Worm (Caenorhabditis elegans) whole organism, L2 larva: ENCODE measurements around the gene cht-1.

ENCODE experiments used
- F13H6.1 ChIP-seq: sonication (generic microtip); optimal IDR thresholded peaks from 2 replicates; lab custom pipeline; 2016; ENCODE audit warnings: missing genetic modification characterization, missing compliant biosample characterization
- ZK546.5 ChIP-seq: sonication (generic microtip); optimal IDR thresholded peaks from 2 replicates; lab custom pipeline; 2017; ENCODE audit warnings: missing biosample characterization, missing genetic modification characterization
- alr-1 ChIP-seq: fragments of 150-350 bp; optimal IDR thresholded peaks from 2 replicates; lab custom pipeline; 2014; ENCODE audit warnings: missing biosample characterization, missing genetic modification characterization
- aly-2 ChIP-seq: fragments of 150-350 bp; optimal IDR thresholded peaks from 2 replicates; lab custom pipeline; 2014; ENCODE audit warnings: missing biosample characterization, missing genetic modification characterization
- ama-1 ChIP-seq: fragments of 150-350 bp; optimal IDR thresholded peaks from 2 replicates; lab custom pipeline; 2018; ENCODE audit warnings: inconsistent platforms
- crh-2 ChIP-seq: sonication (generic microtip); optimal IDR thresholded peaks from 2 replicates; lab custom pipeline; 2017; ENCODE audit warnings: missing biosample characterization, missing genetic modification characterization
- elt-1 ChIP-seq: fragments of 150-350 bp; optimal IDR thresholded peaks from 2 replicates; lab custom pipeline; 2014; ENCODE audit warnings: missing biosample characterization, missing genetic modification characterization
- elt-3 ChIP-seq: sonication (generic microtip); optimal IDR thresholded peaks from 2 replicates; lab custom pipeline; 2017; ENCODE audit warnings: missing biosample characterization, missing genetic modification characterization
- fos-1 ChIP-seq: fragments of 150-350 bp; optimal IDR thresholded peaks from 2 replicates; lab custom pipeline; 2014; ENCODE audit warnings: missing biosample characterization, missing genetic modification characterization
- gmeb-1 ChIP-seq: fragments of 150-350 bp; optimal IDR thresholded peaks from 2 replicates; lab custom pipeline; 2014; ENCODE audit warnings: missing biosample characterization, missing genetic modification characterization
- lin-13 ChIP-seq: fragments of 150-350 bp; optimal IDR thresholded peaks from 2 replicates; lab custom pipeline; 2014; ENCODE audit warnings: missing biosample characterization, missing genetic modification reagents, missing genetic modification characterization
- lsy-2 ChIP-seq, 2 experiments: fragments of 150-350 bp in 1 of 2; sonication (generic microtip) in 1 of 2; optimal IDR thresholded peaks; 2 replicates each; lab custom pipeline; 2014 to 2017; ENCODE audit warnings: missing biosample characterization in 2 of 2, missing genetic modification characterization in 2 of 2
- mab-5 ChIP-seq: fragments of 150-350 bp; optimal IDR thresholded peaks from 2 replicates; lab custom pipeline; 2014; ENCODE audit warnings: missing biosample characterization, missing genetic modification characterization
- mbf-1 ChIP-seq: sonication (generic microtip); optimal IDR thresholded peaks from 2 replicates; lab custom pipeline; 2017; ENCODE audit warnings: missing biosample characterization, missing genetic modification characterization
- mdl-1 ChIP-seq, 2 experiments: fragments of 150-350 bp in 1 of 2; sonication (generic microtip) in 1 of 2; optimal IDR thresholded peaks; 2 replicates each; lab custom pipeline; 2017; ENCODE audit warnings: missing biosample characterization in 2 of 2, missing genetic modification characterization in 2 of 2
- nhr-10 ChIP-seq: sonication (generic microtip); optimal IDR thresholded peaks from 2 replicates; lab custom pipeline; 2017; ENCODE audit warnings: missing biosample characterization, missing genetic modification characterization
- nhr-12 ChIP-seq: fragments of 150-350 bp; optimal IDR thresholded peaks from 2 replicates; lab custom pipeline; 2014; ENCODE audit warnings: missing biosample characterization, missing genetic modification characterization
- nhr-129 ChIP-seq: fragments of 150-350 bp; optimal IDR thresholded peaks from 2 replicates; lab custom pipeline; 2014; ENCODE audit warnings: missing biosample characterization, missing genetic modification characterization
- nhr-21 ChIP-seq: fragments of 150-350 bp; optimal IDR thresholded peaks from 2 replicates; lab custom pipeline; 2014; ENCODE audit warnings: missing biosample characterization, missing genetic modification characterization
- nhr-23 ChIP-seq: fragments of 150-350 bp; optimal IDR thresholded peaks from 2 replicates; lab custom pipeline; 2014; ENCODE audit warnings: missing biosample characterization, missing genetic modification reagents, missing genetic modification characterization
- nhr-237 ChIP-seq: fragments of 150-350 bp; optimal IDR thresholded peaks from 2 replicates; lab custom pipeline; 2014; ENCODE audit warnings: missing biosample characterization, missing genetic modification characterization
- nhr-25 ChIP-seq: fragments of 150-350 bp; sonication (generic microtip); optimal IDR thresholded peaks from 3 replicates; lab custom pipeline; 2014; ENCODE audit warnings: missing biosample characterization, missing genetic modification characterization
- nhr-6 ChIP-seq: fragments of 150-350 bp; optimal IDR thresholded peaks from 2 replicates; lab custom pipeline; 2014; ENCODE audit warnings: missing biosample characterization, missing genetic modification characterization
- nhr-77 ChIP-seq: fragments of 150-350 bp; optimal IDR thresholded peaks from 2 replicates; lab custom pipeline; 2014; ENCODE audit warnings: missing biosample characterization, missing genetic modification characterization
- peb-1 ChIP-seq: fragments of 150-350 bp; optimal IDR thresholded peaks from 2 replicates; lab custom pipeline; 2014; ENCODE audit warnings: missing biosample characterization, missing genetic modification characterization
- sem-4 ChIP-seq: fragments of 150-350 bp; optimal IDR thresholded peaks from 2 replicates; lab custom pipeline; 2014; ENCODE audit warnings: missing biosample characterization, missing genetic modification reagents, missing genetic modification characterization
- skn-1 ChIP-seq: sonication (generic microtip); optimal IDR thresholded peaks from 2 replicates; lab custom pipeline; 2017; ENCODE audit warnings: missing biosample characterization, missing genetic modification characterization
- sma-3 ChIP-seq: sonication (generic microtip); optimal IDR thresholded peaks from 2 replicates; lab custom pipeline; 2016; ENCODE audit warnings: missing genetic modification reagents, missing genetic modification characterization, missing compliant biosample characterization
- sma-9 ChIP-seq, 2 experiments: fragments of 150-350 bp in 1 of 2; sonication (generic microtip) in 1 of 2; optimal IDR thresholded peaks; 2 replicates each; lab custom pipeline; 2014 to 2016; ENCODE audit warnings: missing genetic modification characterization in 2 of 2, mild to moderate bottlenecking in 1 of 2, missing biosample characterization in 1 of 2, missing compliant biosample characterization in 1 of 2, missing genetic modification reagents in 1 of 2, moderate library complexity in 1 of 2
- snpc-4 ChIP-seq: fragments of 150-350 bp; optimal IDR thresholded peaks from 2 replicates; lab custom pipeline; 2014; ENCODE audit warnings: missing biosample characterization, missing genetic modification characterization
- unc-55 ChIP-seq: fragments of 150-350 bp; sonication (generic microtip); optimal IDR thresholded peaks from 3 replicates; lab custom pipeline; 2014; ENCODE audit warnings: missing biosample characterization, missing genetic modification reagents, missing genetic modification characterization
- unc-62 ChIP-seq: fragments of 150-350 bp; optimal IDR thresholded peaks from 2 replicates; lab custom pipeline; 2014; ENCODE audit warnings: missing biosample characterization, missing genetic modification reagents, missing genetic modification characterization
- ztf-1 ChIP-seq: fragments of 200-800 bp; sonication (Bioruptor generic); conservative IDR thresholded peaks from 2 replicates; pipeline ENCODE4 v1.3.6; 2022; ENCODE audit warnings: missing genetic modification characterization, missing compliant biosample characterization
- ztf-4 ChIP-seq: fragments of 150-350 bp; optimal IDR thresholded peaks from 2 replicates; lab custom pipeline; 2014; ENCODE audit warnings: missing biosample characterization, missing genetic modification characterization

Gene cht-1

DNA sequence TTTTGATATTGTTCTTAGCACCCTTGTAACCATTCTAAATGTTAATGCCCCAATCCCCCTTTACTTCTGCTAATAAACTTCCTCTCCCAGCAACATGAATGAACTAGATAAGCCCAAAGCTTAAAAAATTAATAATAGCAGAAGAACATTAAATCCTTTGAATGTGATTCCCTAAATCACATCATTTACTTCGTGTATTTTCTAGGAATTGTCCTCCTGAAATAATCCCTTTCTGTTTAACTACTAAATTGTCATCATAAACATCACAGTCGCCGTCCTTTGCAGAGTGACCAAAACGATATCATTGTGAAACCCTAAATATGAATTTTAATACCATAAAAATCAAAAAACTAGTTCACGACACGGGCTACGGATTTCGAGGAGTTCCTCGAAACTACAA, 16.2 kb upstream of the cht-1 start:
- TF ChIP-seq ZK546.5 (tag; lab: Kevin White, UChicago), result no peak
- TF ChIP-seq alr-1 (tag; lab: Kevin White, UChicago), result no peak
- no peak for TF ChIP-seq crh-2 (tag; lab: Kevin White, UChicago)
- no peak for TF ChIP-seq aly-2
- TF ChIP-seq lin-13 (GFP tag; lab: Kevin White, UChicago), result no peak
- no peak for TF ChIP-seq nhr-12 (tag; lab: Kevin White, UChicago)
- no peak for TF ChIP-seq nhr-237 (tag; lab: Kevin White, UChicago)
- no peak for TF ChIP-seq mbf-1 (tag; lab: Kevin White, UChicago)
- no peak for TF ChIP-seq ztf-1 (GFP tag; lab: Robert Waterston, UW)
- TF ChIP-seq ztf-4 (tag; lab: Kevin White, UChicago), result no peak
- TF ChIP-seq sem-4 (tag; lab: Kevin White, UChicago), result no peak
- no peak for TF ChIP-seq lsy-2 (tag; optimal IDR thresholded peaks at IDR 0.05; lab: Kevin White, UChicago)
- TF ChIP-seq sma-9 (GFP tag; optimal IDR thresholded peaks at IDR 0.05; lab: Kevin White, UChicago), result no peak
- no peak for TF ChIP-seq sma-9 (tag; optimal IDR thresholded peaks at IDR 0.05; lab: Kevin White, UChicago)
- TF ChIP-seq F13H6.1 (tag; lab: Kevin White, UChicago), result no peak
- TF ChIP-seq ama-1 (lab: Kevin White, UChicago), result no peak

DNA sequence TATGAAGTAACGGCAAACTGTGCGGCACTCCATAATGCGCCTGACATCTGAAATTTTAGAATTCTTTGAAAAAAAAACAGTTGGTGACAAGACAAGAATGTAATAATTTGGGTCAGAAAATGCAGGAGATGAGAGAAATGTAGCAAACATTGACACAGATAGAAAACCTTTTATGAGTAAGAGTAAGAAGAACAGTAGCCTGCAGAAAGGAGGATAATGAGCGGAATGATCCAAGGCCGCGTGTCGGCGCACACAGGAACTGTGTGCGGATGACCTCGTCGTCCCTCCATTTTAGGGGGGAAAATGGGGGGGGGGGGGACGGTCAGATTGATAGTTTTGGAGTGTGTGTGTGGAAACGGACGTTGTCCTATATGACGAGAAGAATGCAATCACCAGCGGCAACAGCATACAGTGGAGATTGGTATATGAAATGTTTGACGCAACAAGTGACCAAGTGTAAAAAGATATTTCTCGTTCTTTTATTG, 14.9 kb upstream of the cht-1 start, which contains the start of gene dhs-27:
TSS of gene dhs-27 (minus strand) at position 51 of the 485 bp plus-strand sequence.
- no peak for TF ChIP-seq skn-1
- peak; percentile 37 for TF ChIP-seq nhr-25 (tag; lab: Kevin White, UChicago)
- TF ChIP-seq, all 48 proteins: peak for 1

DNA sequence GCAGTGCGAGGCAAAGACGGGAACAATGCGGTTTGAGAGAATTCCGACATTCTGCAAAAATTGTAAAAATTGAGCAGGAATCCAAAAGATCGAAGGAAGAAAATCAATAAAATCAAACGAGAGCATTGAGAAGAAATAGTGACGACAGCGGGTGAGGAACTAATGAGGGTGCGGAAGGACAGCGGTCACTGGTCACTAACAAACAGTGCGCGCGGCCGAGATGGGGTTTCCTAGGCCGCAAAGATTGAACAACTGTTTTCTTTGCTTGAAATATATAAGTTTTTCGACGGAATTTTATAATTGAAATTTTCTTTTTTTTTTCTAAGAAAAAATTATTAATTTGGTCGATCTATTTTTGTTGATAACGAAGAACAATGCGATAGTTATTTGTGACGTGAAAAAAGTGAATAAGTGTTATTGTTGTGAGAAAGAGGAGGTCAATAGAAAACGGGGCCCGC, 11.8 kb upstream of the cht-1 start, which contains the start of gene unc-78:
TSS of gene unc-78 (minus strand) at position 51 of the 458 bp plus-strand sequence.
- TF ChIP-seq sma-9 (GFP tag; optimal IDR thresholded peaks at IDR 0.05; lab: Kevin White, UChicago) (no peak), sma-9 (tag; optimal IDR thresholded peaks at IDR 0.05; lab: Kevin White, UChicago) (no peak), F13H6.1 (tag; lab: Kevin White, UChicago) (peak; percentile 29), fos-1 (tag; lab: Kevin White, UChicago) (peak; percentile 33)

DNA sequence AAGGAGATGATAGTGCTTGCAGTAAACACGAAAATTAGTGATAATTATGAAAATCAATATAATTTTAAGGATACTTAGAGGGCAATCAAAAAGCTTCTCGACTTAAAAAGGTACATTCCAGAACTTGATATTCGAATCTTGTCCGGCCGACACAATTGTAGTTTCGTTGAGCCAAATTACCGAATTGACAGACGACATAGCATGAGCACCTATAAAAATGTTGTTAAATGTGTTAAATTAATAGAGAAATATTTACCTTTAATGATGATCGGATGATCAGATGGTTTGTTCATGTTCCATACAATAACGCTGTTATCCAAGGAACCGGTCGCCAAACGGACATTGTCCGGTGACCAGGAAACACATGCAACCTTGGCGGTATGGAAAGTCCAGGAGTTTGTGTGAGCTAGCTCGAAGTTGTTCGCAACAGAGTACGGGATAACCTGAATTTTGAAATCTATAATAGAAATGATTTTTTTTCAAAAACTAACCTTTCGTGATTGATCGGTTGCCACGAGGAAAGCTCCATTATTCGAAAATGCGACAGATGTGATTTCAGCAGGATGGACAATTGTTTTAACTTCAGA, 9.0 kb upstream of the cht-1 start:
- no peak for TF ChIP-seq nhr-77 (tag; lab: Kevin White, UChicago)

DNA sequence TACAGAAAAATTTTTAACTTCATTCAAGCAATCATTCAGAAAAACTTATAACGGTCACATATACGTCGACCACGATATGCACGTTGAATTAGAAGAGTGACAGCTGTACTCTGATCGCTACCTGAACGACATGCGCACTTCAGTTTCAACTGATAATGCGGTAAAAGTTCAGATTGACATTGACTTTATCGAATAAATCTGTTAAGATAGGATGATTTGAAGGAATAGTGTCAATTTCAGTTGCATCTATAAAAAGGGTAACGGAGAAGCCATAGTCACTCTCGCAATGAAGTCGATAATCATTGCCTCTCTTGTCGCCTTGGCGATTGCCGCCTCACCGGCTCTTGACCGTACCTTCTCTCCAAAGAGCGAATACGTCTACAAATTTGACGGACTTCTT, 3.4 kb upstream of the cht-1 start, which contains the start of gene vit-5:
TSS of gene vit-5 (plus strand) at position 277 of the 400 bp plus-strand sequence.
- TF ChIP-seq lin-13 (GFP tag; lab: Kevin White, UChicago) (no peak), gmeb-1 (tag; lab: Kevin White, UChicago) (no peak), nhr-6 (tag; lab: Kevin White, UChicago) (no peak), snpc-4 (tag; lab: Kevin White, UChicago) (no peak), nhr-23 (no peak), ZK546.5 (tag; lab: Kevin White, UChicago) (no peak), elt-3 (no peak), ztf-4 (tag; lab: Kevin White, UChicago) (no peak), nhr-21 (no peak), nhr-77 (tag; lab: Kevin White, UChicago) (no peak), mdl-1 (tag; optimal IDR thresholded peaks at IDR 0.05; lab: Kevin White, UChicago) (no peak), skn-1 (no peak), mab-5 (tag; lab: Kevin White, UChicago) (no peak), peb-1 (tag; lab: Kevin White, UChicago) (no peak), nhr-129 (tag; lab: Kevin White, UChicago) (no peak)

DNA sequence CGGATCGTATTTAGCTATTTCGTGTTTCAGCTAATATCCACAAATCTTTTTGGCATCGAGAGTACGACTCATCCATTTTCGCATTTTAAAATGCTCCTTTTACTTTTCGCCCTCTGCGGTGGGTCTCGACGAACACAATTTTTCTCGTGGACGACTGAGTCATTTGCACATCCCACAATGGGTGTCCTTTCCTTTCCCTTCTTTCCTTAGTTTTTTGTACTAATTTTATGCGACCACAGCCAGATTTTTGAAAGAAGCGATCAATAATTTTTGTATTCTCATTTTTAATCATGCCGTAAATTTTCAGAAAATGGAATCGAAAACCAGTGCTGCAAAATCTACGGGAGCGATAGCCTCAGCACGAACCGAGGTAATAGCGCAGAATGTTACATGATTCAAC, 1.9 kb upstream of the cht-1 start, which contains the start of gene C04F6.9:
TSS of gene C04F6.9 (plus strand) at position 301 of the 400 bp plus-strand sequence.
- TF ChIP-seq unc-62 (no peak), ztf-4 (tag; lab: Kevin White, UChicago) (no peak), elt-1 (tag; lab: Kevin White, UChicago) (no peak), sma-3 (no peak), crh-2 (tag; lab: Kevin White, UChicago) (no peak), nhr-23 (no peak), nhr-10 (tag; lab: Kevin White, UChicago) (no peak), mbf-1 (tag; lab: Kevin White, UChicago) (no peak), sma-9 (GFP tag; optimal IDR thresholded peaks at IDR 0.05; lab: Kevin White, UChicago) (no peak), sma-9 (tag; optimal IDR thresholded peaks at IDR 0.05; lab: Kevin White, UChicago) (no peak), unc-55 (GFP tag; lab: Kevin White, UChicago) (no peak), snpc-4 (tag; lab: Kevin White, UChicago) (no peak), ZK546.5 (tag; lab: Kevin White, UChicago) (no peak), nhr-21 (no peak), lsy-2 (tag; optimal IDR thresholded peaks at IDR 0.05; lab: Kevin White, UChicago) (no peak), lin-13 (GFP tag; lab: Kevin White, UChicago) (no peak)
